Worm (Caenorhabditis elegans) whole organism, L1 larva: Measurements from ENCODE around the gene exc-1.
A peak's percentile ranks its signal among the peaks of the same experiment; 100 is the strongest.

Source experiments
- Y116A8C.19 ChIP-seq: sonication (generic microtip); optimal IDR thresholded peaks from 2 replicates; lab custom pipeline; 2016; ENCODE audit warnings: missing compliant biosample characterization, missing genetic modification characterization, borderline replicate concordance
- aha-1 ChIP-seq: fragments of 150-350 bp; optimal IDR thresholded peaks from 2 replicates; lab custom pipeline; 2014; ENCODE audit warnings: missing biosample characterization, missing genetic modification characterization
- alr-1 ChIP-seq: fragments of 200-800 bp; sonication (Bioruptor generic); optimal IDR thresholded peaks from 2 replicates; lab custom pipeline; 2018; ENCODE audit warnings: borderline replicate concordance, mild to moderate bottlenecking, missing genetic modification characterization, missing compliant biosample characterization
- aly-2 ChIP-seq: fragments of 150-350 bp; optimal IDR thresholded peaks from 2 replicates; lab custom pipeline; 2014; ENCODE audit warnings: missing biosample characterization, missing genetic modification characterization
- ama-1 ChIP-seq: fragments of 150-350 bp; optimal IDR thresholded peaks from 2 replicates; lab custom pipeline; 2014
- ceh-82 ChIP-seq, 3 experiments: fragments of 150-350 bp in 1 of 3; sonication (generic microtip) in 2 of 3; optimal IDR thresholded peaks; 2 replicates each; lab custom pipeline; 2014 to 2017; ENCODE audit warnings: missing biosample characterization in 3 of 3, missing genetic modification characterization in 3 of 3
- ceh-88 ChIP-seq: fragments of 200-800 bp; sonication (Bioruptor generic); IDR thresholded peaks from 2 replicates; pipeline ENCODE4 v1.3.6; 2022; ENCODE audit warnings: missing genetic modification characterization, missing compliant biosample characterization
- dpl-1 ChIP-seq, 3 experiments: fragments of 150-350 bp in 2 of 3; sonication (generic microtip) in 1 of 3; optimal IDR thresholded peaks; 2 replicates each; lab custom pipeline; 2014 to 2017; ENCODE audit warnings: missing biosample characterization in 3 of 3, missing genetic modification characterization in 3 of 3, missing genetic modification reagents in 3 of 3
- dsc-1 ChIP-seq: sonication (generic microtip); optimal IDR thresholded peaks from 2 replicates; lab custom pipeline; 2016; ENCODE audit warnings: mild to moderate bottlenecking, missing genetic modification characterization, missing compliant biosample characterization
- egl-13 ChIP-seq: sonication (generic microtip); optimal IDR thresholded peaks from 2 replicates; lab custom pipeline; 2016; ENCODE audit warnings: missing genotype, missing genetic modification reagents, missing genetic modification characterization, missing compliant biosample characterization
- egl-27 ChIP-seq, 2 experiments: fragments of 150-350 bp in 1 of 2; sonication (generic microtip); optimal IDR thresholded peaks; 3 replicates each; lab custom pipeline; 2017 to 2018; ENCODE audit warnings: missing biosample characterization in 2 of 2, missing genetic modification characterization in 2 of 2, missing genetic modification reagents in 2 of 2
- elt-3 ChIP-seq, 6 experiments: fragments of 150-350 bp in 1 of 6; sonication (generic microtip); optimal IDR thresholded peaks; 2 replicates each; lab custom pipeline; 2017 to 2018; ENCODE audit warnings: missing biosample characterization in 6 of 6, missing genetic modification characterization in 6 of 6, inconsistent platforms in 1 of 6
- fkh-10 ChIP-seq: sonication (generic microtip); optimal IDR thresholded peaks from 2 replicates; lab custom pipeline; 2017; ENCODE audit warnings: missing biosample characterization, missing genetic modification reagents, missing genetic modification characterization
- fkh-4 ChIP-seq: sonication (generic microtip); optimal IDR thresholded peaks from 2 replicates; lab custom pipeline; 2016; ENCODE audit warnings: missing compliant biosample characterization, missing genetic modification characterization, borderline replicate concordance
- fkh-8 ChIP-seq: sonication (generic microtip); optimal IDR thresholded peaks from 2 replicates; lab custom pipeline; 2016; ENCODE audit warnings: mild to moderate bottlenecking, missing genetic modification characterization, missing compliant biosample characterization
- grh-1 ChIP-seq: fragments of 200-800 bp; sonication (Bioruptor generic); IDR thresholded peaks from 2 replicates; pipeline ENCODE4 v1.3.6; 2022; ENCODE audit warnings: missing genetic modification reagents, missing genetic modification characterization, missing compliant biosample characterization
- hlh-4 ChIP-seq: sonication (generic microtip); optimal IDR thresholded peaks from 2 replicates; lab custom pipeline; 2016; ENCODE audit warnings: mild to moderate bottlenecking, missing genetic modification characterization, missing compliant biosample characterization
- irx-1 ChIP-seq: sonication (generic microtip); optimal IDR thresholded peaks from 2 replicates; lab custom pipeline; 2016; ENCODE audit warnings: missing genetic modification characterization, missing compliant biosample characterization
- isw-1 ChIP-seq: fragments of 200-800 bp; sonication (Bioruptor generic); IDR thresholded peaks from 2 replicates; pipeline ENCODE4 v1.3.6; 2022; ENCODE audit warnings: missing genetic modification characterization, missing compliant biosample characterization
- lin-13 ChIP-seq: fragments of 150-350 bp; optimal IDR thresholded peaks from 2 replicates; lab custom pipeline; 2014; ENCODE audit warnings: missing biosample characterization, missing genetic modification reagents, missing genetic modification characterization
- lin-14 ChIP-seq: fragments of 200-800 bp; sonication (Bioruptor generic); optimal IDR thresholded peaks from 2 replicates; lab custom pipeline; 2018; ENCODE audit warnings: mild to moderate bottlenecking, missing genetic modification characterization, moderate library complexity, missing compliant biosample characterization
- lin-35 ChIP-seq, 2 experiments: fragments of 150-350 bp; optimal IDR thresholded peaks; 2 replicates each; lab custom pipeline; 2014; ENCODE audit warnings: missing biosample characterization in 2 of 2, missing genetic modification characterization in 2 of 2, missing genetic modification reagents in 2 of 2
- lsy-2 ChIP-seq, 2 experiments: fragments of 150-350 bp; optimal IDR thresholded peaks; 2 replicates each; lab custom pipeline; 2014; ENCODE audit warnings: missing biosample characterization in 2 of 2, missing genetic modification characterization in 2 of 2
- mdl-1 ChIP-seq, 2 experiments: fragments of 150-350 bp; optimal IDR thresholded peaks; 2 replicates each; lab custom pipeline; 2014 to 2017; ENCODE audit warnings: missing biosample characterization in 2 of 2, missing genetic modification characterization in 2 of 2, inconsistent platforms in 1 of 2
- nhr-237 ChIP-seq: fragments of 150-350 bp; optimal IDR thresholded peaks from 2 replicates; lab custom pipeline; 2014; ENCODE audit warnings: missing biosample characterization, missing genetic modification characterization
- nhr-28 ChIP-seq: fragments of 150-350 bp; optimal IDR thresholded peaks from 2 replicates; lab custom pipeline; 2014; ENCODE audit warnings: missing biosample characterization, missing genetic modification characterization
- nhr-77 ChIP-seq: fragments of 150-350 bp; optimal IDR thresholded peaks from 2 replicates; lab custom pipeline; 2014; ENCODE audit warnings: missing biosample characterization, missing genetic modification characterization
- nhr-84 ChIP-seq: sonication (generic microtip); optimal IDR thresholded peaks from 2 replicates; lab custom pipeline; 2017; ENCODE audit warnings: missing biosample characterization, missing genetic modification characterization
- nhr-85 ChIP-seq: sonication (generic microtip); peaks from one replicate; lab custom pipeline; 2016; ENCODE audit warnings: missing genetic modification characterization, inconsistent platforms, missing compliant biosample characterization
- snpc-4 ChIP-seq: fragments of 150-350 bp; optimal IDR thresholded peaks from 2 replicates; lab custom pipeline; 2014; ENCODE audit warnings: missing biosample characterization, missing genetic modification characterization
- snu-23 ChIP-seq: sonication (generic microtip); optimal IDR thresholded peaks from 2 replicates; lab custom pipeline; 2016; ENCODE audit warnings: missing genetic modification characterization, missing compliant biosample characterization
- sox-4 ChIP-seq: sonication (generic microtip); optimal IDR thresholded peaks from 2 replicates; lab custom pipeline; 2016; ENCODE audit warnings: missing genetic modification characterization, missing compliant biosample characterization
- sup-37 ChIP-seq: fragments of 200-800 bp; sonication (Bioruptor generic); optimal IDR thresholded peaks from 2 replicates; lab custom pipeline; 2018; ENCODE audit warnings: mild to moderate bottlenecking, missing genetic modification characterization, missing compliant biosample characterization
- tbx-2 ChIP-seq: sonication (generic microtip); optimal IDR thresholded peaks from 2 replicates; lab custom pipeline; 2016; ENCODE audit warnings: missing genetic modification characterization, missing compliant biosample characterization
- zag-1 ChIP-seq: fragments of 150-350 bp; optimal IDR thresholded peaks from 2 replicates; lab custom pipeline; 2014; ENCODE audit warnings: missing biosample characterization, missing genetic modification characterization
- ztf-11 ChIP-seq, 2 experiments: sonication (generic microtip); optimal IDR thresholded peaks; 2 replicates each; lab custom pipeline; 2016 to 2017; ENCODE audit warnings: missing genetic modification characterization in 2 of 2, missing biosample characterization in 1 of 2, missing compliant biosample characterization in 1 of 2

Gene exc-1

DNA sequence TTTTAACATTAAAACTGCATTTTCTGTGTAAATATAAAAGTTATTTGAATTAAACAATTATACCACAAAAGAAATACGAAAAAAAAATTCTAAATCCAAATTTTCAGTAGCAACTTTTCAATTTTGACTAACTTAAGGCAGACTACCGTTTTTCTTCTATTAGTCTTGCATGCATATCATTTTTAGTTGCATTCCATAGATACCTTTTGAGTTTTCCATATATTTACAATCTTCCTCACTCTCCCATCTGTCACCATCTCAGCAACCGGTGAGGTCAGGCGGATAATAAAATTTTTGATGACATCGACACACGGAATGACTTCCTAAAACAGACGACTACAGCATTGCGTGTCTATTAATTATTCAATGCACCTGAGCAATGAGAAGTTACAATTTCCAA, 1.5 kb upstream of the exc-1 start, which contains the start of gene gcy-36:
Gene gcy-36 (plus strand): TSS at position 301 of the 400 bp plus-strand sequence.
- TF ChIP-seq nhr-28 (tag; lab: Kevin White, UChicago), result no peak
- TF ChIP-seq egl-13 (tag; lab: Kevin White, UChicago), result peak; percentile 33

DNA sequence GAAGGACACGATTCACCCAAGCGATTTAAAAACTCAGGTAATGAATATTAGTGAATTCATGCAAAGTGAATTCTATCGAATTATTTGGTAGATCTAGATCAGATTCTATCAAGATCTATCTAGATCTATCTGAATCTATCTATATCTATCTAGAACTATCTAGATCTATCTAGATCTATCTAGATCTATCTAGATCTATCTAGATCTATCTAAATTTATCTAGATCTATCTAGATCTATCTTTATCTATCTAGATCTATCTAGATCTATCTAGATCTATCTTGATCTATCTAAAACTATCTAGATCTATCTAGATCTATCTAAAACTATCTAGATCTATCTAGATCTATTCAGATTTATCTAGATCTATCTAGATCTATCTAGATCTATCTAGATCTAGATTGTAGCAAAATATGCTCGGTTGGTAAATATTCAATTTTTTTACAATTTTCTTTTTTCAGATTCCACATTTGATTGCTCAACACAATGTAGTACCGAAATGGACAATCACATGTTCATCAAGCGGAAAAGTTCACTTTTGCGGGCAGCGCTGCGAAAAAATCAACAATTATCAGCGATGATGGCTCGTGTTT, 7.2 kb downstream of the exc-1 start:
- TF ChIP-seq isw-1 (GFP tag; lab: Robert Waterston, UW) (no peak), elt-3 (tag; optimal IDR thresholded peaks at IDR 0.05; lab: Kevin White, UChicago) (no peak), ama-1 (lab: Kevin White, UChicago) (no peak), nhr-84 (tag; lab: Kevin White, UChicago) (no peak), ceh-82 (tag; optimal IDR thresholded peaks at IDR 0.05; lab: Kevin White, UChicago) (no peak), nhr-77 (no peak), aly-2 (tag; lab: Kevin White, UChicago) (no peak), snpc-4 (tag; lab: Kevin White, UChicago) (no peak), nhr-85 (tag; lab: Kevin White, UChicago) (peak; percentile 68)

DNA sequence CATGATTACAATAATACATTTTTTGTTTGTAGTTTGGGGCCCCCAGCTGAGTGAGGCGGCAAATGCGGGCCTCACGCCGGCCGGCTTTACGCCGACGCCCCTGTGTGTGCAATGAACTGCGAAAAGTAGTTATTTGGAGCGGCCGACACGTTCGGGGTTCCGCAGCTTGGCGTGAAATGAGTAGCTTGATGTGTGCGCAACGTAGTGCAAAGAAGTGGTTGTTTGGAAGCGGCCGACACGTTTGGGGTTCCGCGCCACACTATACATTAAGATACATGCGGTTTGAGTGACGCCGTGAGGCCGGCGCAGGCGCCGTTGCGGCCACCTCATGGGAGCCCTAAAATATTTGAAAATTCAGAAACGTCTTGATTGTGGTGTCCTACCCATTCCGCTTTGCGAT, 8.6 kb downstream of the exc-1 start:
- peak; percentile 24 for TF ChIP-seq snpc-4 (tag; lab: Kevin White, UChicago)
- no peak for TF ChIP-seq tbx-2

DNA sequence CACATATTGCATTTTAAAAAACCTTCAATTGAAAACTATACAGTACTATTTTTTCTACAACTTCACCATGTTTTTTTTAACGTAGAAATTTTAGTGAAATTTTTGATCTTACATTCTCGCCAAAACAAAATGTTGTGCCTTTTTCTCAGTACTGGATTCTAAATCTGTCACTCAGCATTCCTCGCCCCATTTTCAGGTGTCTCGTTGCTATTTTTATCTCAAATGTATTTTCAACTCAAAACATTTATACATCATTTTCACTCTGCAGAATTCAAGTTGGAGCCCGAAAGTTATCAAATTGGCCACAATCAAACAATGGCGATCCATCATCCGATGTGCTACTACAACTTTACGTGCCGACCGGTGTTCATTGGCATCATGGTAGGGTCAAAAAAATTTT, 11.2 kb downstream of the exc-1 start, which contains the start of gene sprr-1:
Gene sprr-1 (plus strand): TSS at position 269 of the 400 bp plus-strand sequence.
- no peak for TF ChIP-seq alr-1
- TF ChIP-seq ceh-82 (tag; optimal IDR thresholded peaks at IDR 0.05; lab: Kevin White, UChicago), result no peak
- no peak for TF ChIP-seq fkh-8
- no peak for TF ChIP-seq sup-37 (GFP tag; lab: Kevin White, UChicago)
- TF ChIP-seq lin-35 (GFP tag; optimal IDR thresholded peaks at IDR 0.05; lab: Kevin White, UChicago), result no peak
- no peak for TF ChIP-seq nhr-237
- no peak for TF ChIP-seq irx-1 (tag; lab: Kevin White, UChicago)
- no peak for TF ChIP-seq egl-13 (tag; lab: Kevin White, UChicago)
- no peak for TF ChIP-seq lin-14 (GFP tag; lab: Kevin White, UChicago)
- no peak for TF ChIP-seq mdl-1 (tag; optimal IDR thresholded peaks at IDR 0.05; lab: Kevin White, UChicago)

DNA sequence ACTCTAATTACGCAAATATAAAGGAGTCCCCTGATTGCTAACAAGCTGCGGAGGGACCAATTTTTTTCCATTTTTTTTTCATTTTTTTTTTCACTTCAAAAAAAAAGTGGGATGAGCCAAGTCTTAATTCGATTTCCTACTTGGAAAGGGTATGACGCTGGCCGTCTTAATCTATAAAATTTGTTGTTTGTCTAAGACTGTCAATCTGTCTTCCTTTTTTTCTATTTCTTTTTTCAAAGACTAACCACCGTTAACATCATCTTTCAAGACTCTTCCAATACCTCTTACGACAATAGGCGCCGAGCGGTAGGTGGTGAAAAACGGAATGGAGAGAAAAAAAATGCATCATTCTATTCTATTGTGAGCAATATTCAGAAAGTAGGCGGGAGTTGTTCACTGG, 12.2 kb downstream of the exc-1 start:
- TF ChIP-seq lin-13 (no peak), nhr-85 (tag; lab: Kevin White, UChicago) (no peak), ztf-11 (tag; optimal IDR thresholded peaks at IDR 0.05; lab: Kevin White, UChicago) (no peak), dpl-1 (GFP tag; optimal IDR thresholded peaks at IDR 0.05; lab: Kevin White, UChicago) (no peak), sup-37 (GFP tag; lab: Kevin White, UChicago) (no peak), sox-4 (tag; lab: Kevin White, UChicago) (no peak), ceh-88 (GFP tag; lab: Robert Waterston, UW) (no peak), egl-27 (tag; optimal IDR thresholded peaks at IDR 0.05; lab: Kevin White, UChicago) (no peak), fkh-10 (GFP tag; lab: Kevin White, UChicago) (no peak), zag-1 (tag; lab: Kevin White, UChicago) (no peak), aha-1 (tag; lab: Kevin White, UChicago) (no peak), nhr-84 (tag; lab: Kevin White, UChicago) (no peak), dsc-1 (tag; lab: Kevin White, UChicago) (no peak), grh-1 (GFP tag; lab: Robert Waterston, UW) (no peak), lin-35 (GFP tag; optimal IDR thresholded peaks at IDR 0.05; lab: Kevin White, UChicago) (no peak), hlh-4 (tag; lab: Kevin White, UChicago) (no peak), Y116A8C.19 (tag; lab: Kevin White, UChicago) (no peak), snu-23 (GFP tag; lab: Kevin White, UChicago) (no peak), lsy-2 (tag; optimal IDR thresholded peaks at IDR 0.05; lab: Kevin White, UChicago) (no peak), fkh-4 (tag; lab: Kevin White, UChicago) (no peak)
